Fruit fly (Drosophila melanogaster): ENCODE results near the gene CG10077.

Gene CG10077

DNA sequence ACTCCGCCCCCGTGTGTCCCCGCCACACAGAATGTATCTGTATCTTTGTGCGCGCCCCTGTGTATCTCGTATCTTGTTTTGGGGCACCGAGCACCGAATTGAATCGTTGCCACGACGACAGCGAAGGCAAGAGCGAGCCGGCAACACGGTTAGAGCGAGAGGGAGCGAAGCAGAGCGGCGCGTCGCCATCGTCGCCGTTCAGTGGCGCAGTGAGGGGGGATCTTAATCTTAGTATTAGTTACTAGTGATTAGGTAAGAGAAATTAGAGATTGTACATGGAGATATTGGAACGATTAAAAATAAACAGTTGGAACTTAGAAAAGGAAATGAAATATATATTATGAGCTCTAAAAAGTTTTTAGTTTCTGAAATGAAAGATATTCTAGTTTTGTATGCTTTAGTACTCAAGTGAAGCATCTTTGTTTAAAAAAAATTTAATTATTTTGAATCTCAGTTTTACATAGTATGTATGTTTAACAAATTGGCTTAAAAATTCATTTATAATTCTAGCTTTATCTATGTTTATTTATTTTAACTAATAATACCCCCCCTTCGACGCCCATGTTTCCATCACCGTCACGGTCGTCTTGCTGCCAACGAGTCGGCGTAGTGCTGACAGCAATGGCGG, 33.4 kb upstream of the CG10077 start (continued):
- TF ChIP-seq CG7556 (GFP tag; optimal IDR thresholded peaks at IDR 0.05) (peak; percentile 98), Sry-δ (GFP tag; optimal IDR thresholded peaks at IDR 0.05) (peak; percentile 19), Eip74EF (GFP tag; optimal IDR thresholded peaks at IDR 0.05) (peak in 1 of 2 experiments; percentile 96), CG11247 (GFP tag; IDR thresholded peaks at IDR 0.05) (peak; percentile 68), CG5180 (GFP tag; optimal IDR thresholded peaks at IDR 0.05) (peak; percentile 88), rib (GFP tag; IDR thresholded peaks at IDR 0.05) (0 out of 2 replicates have a peak, but pooled peaks have one; percentile 58), CG6765 (GFP tag; optimal IDR thresholded peaks at IDR 0.05) (peak; percentile 90), zf30C (GFP tag; optimal IDR thresholded peaks at IDR 0.05) (no peak), CG1602 (GFP tag; optimal IDR thresholded peaks at IDR 0.05) (peak; percentile 87), Antp (GFP tag; optimal IDR thresholded peaks at IDR 0.05) (peak; percentile 61), ttk (GFP tag; IDR thresholded peaks at IDR 0.05) (peak; percentile 77), CrebB (tag; optimal IDR thresholded peaks at IDR 0.05) (no peak), E2f1 (GFP tag; IDR thresholded peaks at IDR 0.05) (peak; percentile 83), jing (GFP tag; optimal IDR thresholded peaks at IDR 0.05) (no peak), CG6791 (GFP tag; IDR thresholded peaks at IDR 0.05; ENCODE audit: partially characterized antibody) (no peak), gsb (GFP tag; IDR thresholded peaks at IDR 0.05) (peak; percentile 66; the same call in 1 of the 2 replicates), CG6689 (GFP tag; IDR thresholded peaks at IDR 0.05) (peak; percentile 94), Doc3 (GFP tag; IDR thresholded peaks at IDR 0.05; ENCODE audit: partially characterized antibody) (no peak; the same call in 2 of the 3 replicates), nerfin-1 (tag; optimal IDR thresholded peaks at IDR 0.05) (peak; percentile 91), Stat92E (GFP tag; optimal IDR thresholded peaks at IDR 0.05) (peak in 1 of 3 experiments; percentile 33), CG15479 (GFP tag; optimal IDR thresholded peaks at IDR 0.05) (peak; percentile 9), CG1233 (GFP tag; optimal IDR thresholded peaks at IDR 0.05) (peak; percentile 92), dmrt99B (tag; optimal IDR thresholded peaks at IDR 0.05) (peak; percentile 96), CG11560 (tag; IDR thresholded peaks at IDR 0.05) (peak; percentile 73; the same call in 1 of the 3 replicates), tup (GFP tag; optimal IDR thresholded peaks at IDR 0.05) (peak; percentile 2), crc (GFP tag; optimal IDR thresholded peaks at IDR 0.05) (peak; percentile 15), CG31365 (tag; optimal IDR thresholded peaks at IDR 0.05) (no peak), prd (optimal IDR thresholded peaks at IDR 0.05) (no peak), prd (GFP tag; IDR thresholded peaks at IDR 0.05) (peak; percentile 87), Lim3 (GFP tag; IDR thresholded peaks at IDR 0.05) (no peak; the same call in 1 of the 2 replicates), Poxn (GFP tag; IDR thresholded peaks at IDR 0.05) (peak; percentile 63), corto (GFP tag; optimal IDR thresholded peaks at IDR 0.05) (no peak), Dfd (GFP tag; optimal IDR thresholded peaks at IDR 0.05) (peak in 1 of 2 experiments; percentile 35), Hsf (GFP tag; optimal IDR thresholded peaks at IDR 0.05) (peak; percentile 71), dimm (GFP tag; IDR thresholded peaks at IDR 0.05) (0 out of 2 replicates have a peak, but pooled peaks have one; percentile 20), CG18262 (tag; optimal IDR thresholded peaks at IDR 0.05) (peak; percentile 98), onecut (GFP tag; IDR thresholded peaks at IDR 0.05) (peak; percentile 80), bowl (GFP tag; IDR thresholded peaks at IDR 0.05) (no peak), CG3838 (GFP tag; optimal IDR thresholded peaks at IDR 0.05) (no peak), exex (tag; optimal IDR thresholded peaks at IDR 0.05) (peak; percentile 64), caup (GFP tag; optimal IDR thresholded peaks at IDR 0.05; ENCODE audit: severe bottlenecking) (peak; percentile 89), zen (tag; optimal IDR thresholded peaks at IDR 0.05) (peak; percentile 88), dan (GFP tag; IDR thresholded peaks at IDR 0.05) (peak; percentile 45; the same call in 1 of the 2 replicates), CG11723 (GFP tag; optimal IDR thresholded peaks at IDR 0.05) (peak; percentile 86), Usf (GFP tag; optimal IDR thresholded peaks at IDR 0.05) (peak; percentile 88), Awh (GFP tag; IDR thresholded peaks at IDR 0.05) (peak; percentile 46; the same call in 1 of the 2 replicates), bsh (GFP tag; optimal IDR thresholded peaks at IDR 0.05) (peak; percentile 29 to 84), CG4404 (GFP tag; IDR thresholded peaks at IDR 0.05) (peak; percentile 85), fru (optimal IDR thresholded peaks at IDR 0.05) (no peak)

Data from whole organism, embryonic.